1 fruit fly cellular context compared by ENCODE assay signal in the genomic region with DNA sequence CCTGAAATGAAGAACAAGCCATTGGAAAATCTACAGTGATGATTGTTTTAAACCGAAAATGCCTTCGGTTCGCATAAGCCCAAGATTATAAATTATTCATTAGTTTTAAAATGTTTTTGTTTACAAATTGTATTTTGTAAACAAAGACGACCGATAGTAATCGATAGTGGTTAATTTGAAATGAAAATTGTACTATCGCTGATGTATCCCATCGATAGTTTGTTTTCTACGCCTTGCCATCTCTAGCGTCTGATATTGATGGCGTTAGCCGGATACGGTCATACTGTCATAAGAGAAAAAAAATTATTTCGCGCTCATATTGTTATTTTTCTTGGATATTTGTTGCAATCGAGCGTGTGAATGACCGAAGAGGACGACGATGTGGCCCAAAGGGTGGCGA.
TF ChIP-seq lines count a peak whose summit lies in the region.

SMC1 (plus strand) TSS at position 247 of the 400 bp plus-strand sequence.

TF ChIP-seq in whole organism, embryonic, 481 proteins besides CTCF, POLR2A, EP300 and RAD21 (continued from another document and continues in another):
- TF ChIP-seq esg (GFP tag; conservative IDR thresholded peaks at IDR 0.05; lab: Robert Waterston, UW), result no peak
- peak; percentile 68 for TF ChIP-seq mam (GFP tag; optimal IDR thresholded peaks at IDR 0.05; lab: Kevin White, UChicago)
- no peak for TF ChIP-seq trh (GFP tag; optimal IDR thresholded peaks at IDR 0.05; lab: Kevin White, UChicago)
- TF ChIP-seq CG7745 (tag; optimal IDR thresholded peaks at IDR 0.05; lab: Kevin White, UChicago), result no peak
- no peak for TF ChIP-seq CG11085 (GFP tag; IDR thresholded peaks at IDR 0.05; lab: Robert Waterston, UW)
- no peak for TF ChIP-seq gsb-n (tag; optimal IDR thresholded peaks at IDR 0.05; lab: Kevin White, UChicago)
- no peak for TF ChIP-seq nau (GFP tag; optimal IDR thresholded peaks at IDR 0.05; lab: Kevin White, UChicago)
- no peak for TF ChIP-seq CG10366 (GFP tag; IDR thresholded peaks at IDR 0.05; lab: Robert Waterston, UW)
- no peak for TF ChIP-seq usp (GFP tag; optimal IDR thresholded peaks at IDR 0.05; lab: Kevin White, UChicago)
- TF ChIP-seq Ptx1 (GFP tag; IDR thresholded peaks at IDR 0.05; lab: Robert Waterston, UW), result no peak
- peak; percentile 38; the same call in 2 of the 3 replicates for TF ChIP-seq dysf (GFP tag; IDR thresholded peaks at IDR 0.05; lab: Robert Waterston, UW)
- peak; percentile 100 for TF ChIP-seq inv (GFP tag; IDR thresholded peaks at IDR 0.05; lab: Robert Waterston, UW; ENCODE audit: partially characterized antibody)
- TF ChIP-seq BtbVII (GFP tag; optimal IDR thresholded peaks at IDR 0.05; lab: Kevin White, UChicago), result no peak
- no peak for TF ChIP-seq repo (GFP tag; optimal IDR thresholded peaks at IDR 0.05; lab: Kevin White, UChicago)
- peak; percentile 99 for TF ChIP-seq ato (GFP tag; IDR thresholded peaks at IDR 0.05; lab: Robert Waterston, UW; ENCODE audit: partially characterized antibody)
- no peak for TF ChIP-seq Blimp-1 (GFP tag; optimal IDR thresholded peaks at IDR 0.05; lab: Kevin White, UChicago)
- TF ChIP-seq Dref (GFP tag; IDR thresholded peaks at IDR 0.05; lab: Robert Waterston, UW), result peak; percentile 96
- 0 out of 3 replicates have a peak, but pooled peaks have one; percentile 28 for TF ChIP-seq C15 (GFP tag; IDR thresholded peaks at IDR 0.05; lab: Robert Waterston, UW)
- TF ChIP-seq CG1603 (tag; optimal IDR thresholded peaks at IDR 0.05; lab: Kevin White, UChicago), result peak; percentile 81
- TF ChIP-seq CG4282 (GFP tag; optimal IDR thresholded peaks at IDR 0.05; lab: Kevin White, UChicago), result no peak
- TF ChIP-seq Sox100B (GFP tag; optimal IDR thresholded peaks at IDR 0.05; lab: Kevin White, UChicago), result no peak
- TF ChIP-seq E2f1 (GFP tag; IDR thresholded peaks at IDR 0.05; lab: Robert Waterston, UW), result peak; percentile 37; the same call in 1 of the 2 replicates
- peak; percentile 99 for TF ChIP-seq CG7963 (GFP tag; IDR thresholded peaks at IDR 0.05; lab: Robert Waterston, UW; ENCODE audit: partially characterized antibody)
- TF ChIP-seq nmo (GFP tag; optimal IDR thresholded peaks at IDR 0.05; lab: Kevin White, UChicago), result no peak
- no peak for TF ChIP-seq CG11696 (GFP tag; IDR thresholded peaks at IDR 0.05; lab: Robert Waterston, UW)
- peak; percentile 99 for TF ChIP-seq vnd (GFP tag; IDR thresholded peaks at IDR 0.05; lab: Robert Waterston, UW; ENCODE audit: partially characterized antibody)
- TF ChIP-seq Nf-YB (GFP tag; optimal IDR thresholded peaks at IDR 0.05; lab: Kevin White, UChicago), result no peak
- TF ChIP-seq CG16813 (GFP tag; IDR thresholded peaks at IDR 0.05; lab: Robert Waterston, UW; ENCODE audit: partially characterized antibody), result peak; percentile 100
- TF ChIP-seq CG4820 (GFP tag; optimal IDR thresholded peaks at IDR 0.05; lab: Kevin White, UChicago), result no peak
- peak; percentile 41 for TF ChIP-seq dm (GFP tag; optimal IDR thresholded peaks at IDR 0.05; lab: Kevin White, UChicago)
- peak; percentile 41; the same call in 1 of the 3 replicates for TF ChIP-seq CG2199 (GFP tag; IDR thresholded peaks at IDR 0.05; lab: Robert Waterston, UW)
- TF ChIP-seq zen2 (GFP tag; IDR thresholded peaks at IDR 0.05; lab: Robert Waterston, UW; ENCODE audit: partially characterized antibody), result peak; percentile 99
- no peak for TF ChIP-seq CG15514 (GFP tag; optimal IDR thresholded peaks at IDR 0.05; lab: Kevin White, UChicago)
- TF ChIP-seq Meics (GFP tag; optimal IDR thresholded peaks at IDR 0.05; lab: Kevin White, UChicago), result peak; percentile 29
- peak; percentile 51 for TF ChIP-seq Fer1 (GFP tag; optimal IDR thresholded peaks at IDR 0.05; lab: Kevin White, UChicago)
- peak; percentile 13 for TF ChIP-seq luna (GFP tag; optimal IDR thresholded peaks at IDR 0.05; lab: Kevin White, UChicago)
- no peak for TF ChIP-seq zfh1 (GFP tag; IDR thresholded peaks at IDR 0.05; lab: Robert Waterston, UW)
- peak; percentile 79 for TF ChIP-seq CG2116 (GFP tag; optimal IDR thresholded peaks at IDR 0.05; lab: Kevin White, UChicago)
- no peak for TF ChIP-seq da (GFP tag; optimal IDR thresholded peaks at IDR 0.05; lab: Kevin White, UChicago)
- no peak for TF ChIP-seq Vsx1 (GFP tag; optimal IDR thresholded peaks at IDR 0.05; lab: Kevin White, UChicago)
- TF ChIP-seq sens-2 (GFP tag; IDR thresholded peaks at IDR 0.05; lab: Robert Waterston, UW), result no peak
- peak; percentile 21 for TF ChIP-seq Sry-β (GFP tag; optimal IDR thresholded peaks at IDR 0.05; lab: Kevin White, UChicago)
- no peak for TF ChIP-seq lov (optimal IDR thresholded peaks at IDR 0.05; lab: Kevin White, UChicago)
- no peak for TF ChIP-seq lov (GFP tag; IDR thresholded peaks at IDR 0.05; lab: Robert Waterston, UW)
- TF ChIP-seq psq (GFP tag; optimal IDR thresholded peaks at IDR 0.05; lab: Kevin White, UChicago), result no peak
- no peak for TF ChIP-seq emc (GFP tag; optimal IDR thresholded peaks at IDR 0.05; lab: Kevin White, UChicago)
- no peak for TF ChIP-seq CG31365 (tag; optimal IDR thresholded peaks at IDR 0.05; lab: Kevin White, UChicago)
- peak; percentile 38 for TF ChIP-seq her (GFP tag; optimal IDR thresholded peaks at IDR 0.05; lab: Kevin White, UChicago)
- peak; percentile 90 for TF ChIP-seq YL-1 (GFP tag; optimal IDR thresholded peaks at IDR 0.05; lab: Kevin White, UChicago)
- TF ChIP-seq CG7357 (GFP tag; IDR thresholded peaks at IDR 0.05; lab: Robert Waterston, UW), result no peak
- TF ChIP-seq gsb (GFP tag; IDR thresholded peaks at IDR 0.05; lab: Robert Waterston, UW), result no peak
- TF ChIP-seq bab2 (GFP tag; optimal IDR thresholded peaks at IDR 0.05; lab: Kevin White, UChicago), result no peak
- TF ChIP-seq Hr51 (GFP tag; optimal IDR thresholded peaks at IDR 0.05; lab: Kevin White, UChicago), result no peak
- peak; percentile 30 for TF ChIP-seq CG12744 (GFP tag; optimal IDR thresholded peaks at IDR 0.05; lab: Kevin White, UChicago)
- TF ChIP-seq zen (tag; optimal IDR thresholded peaks at IDR 0.05; lab: Kevin White, UChicago), result peak; percentile 44
- no peak for TF ChIP-seq hkb (optimal IDR thresholded peaks at IDR 0.05; lab: Kevin White, UChicago)
- TF ChIP-seq hkb (GFP tag; IDR thresholded peaks at IDR 0.05; lab: Robert Waterston, UW), result no peak
- TF ChIP-seq bigmax (GFP tag; optimal IDR thresholded peaks at IDR 0.05; lab: Kevin White, UChicago), result peak; percentile 19
- TF ChIP-seq fd96Cb (tag; optimal IDR thresholded peaks at IDR 0.05; lab: Kevin White, UChicago), result no peak
- peak; percentile 25 for TF ChIP-seq CG1647 (GFP tag; optimal IDR thresholded peaks at IDR 0.05; lab: Kevin White, UChicago)
- TF ChIP-seq CG15696 (tag; optimal IDR thresholded peaks at IDR 0.05; lab: Kevin White, UChicago), result peak; percentile 23
- TF ChIP-seq scrt (GFP tag; optimal IDR thresholded peaks at IDR 0.05; lab: Kevin White, UChicago), result no peak
- peak; percentile 51 for TF ChIP-seq Dad (GFP tag; optimal IDR thresholded peaks at IDR 0.05; lab: Kevin White, UChicago)
- peak; percentile 20 for TF ChIP-seq D19A (tag; optimal IDR thresholded peaks at IDR 0.05; lab: Kevin White, UChicago)
- TF ChIP-seq CG2129 (GFP tag; IDR thresholded peaks at IDR 0.05; lab: Robert Waterston, UW; ENCODE audit: partially characterized antibody), result peak; percentile 98
- TF ChIP-seq CG7987 (GFP tag; optimal IDR thresholded peaks at IDR 0.05; lab: Kevin White, UChicago), result peak; percentile 0
- peak; percentile 99 for TF ChIP-seq nerfin-2 (GFP tag; IDR thresholded peaks at IDR 0.05; lab: Robert Waterston, UW; ENCODE audit: partially characterized antibody)
- no peak for TF ChIP-seq z (GFP tag; IDR thresholded peaks at IDR 0.05; lab: Robert Waterston, UW)
- peak; percentile 90 for TF ChIP-seq Med (GFP tag; lab: Kevin White, UChicago)
- no peak for TF ChIP-seq cad (GFP tag; optimal IDR thresholded peaks at IDR 0.05; lab: Kevin White, UChicago)
- TF ChIP-seq CG34224 (GFP tag; IDR thresholded peaks at IDR 0.05; lab: Robert Waterston, UW; ENCODE audit: partially characterized antibody), result peak; percentile 100
- no peak for TF ChIP-seq CG4730 (GFP tag; IDR thresholded peaks at IDR 0.05; lab: Robert Waterston, UW)
- TF ChIP-seq stwl (tag; optimal IDR thresholded peaks at IDR 0.05; lab: Kevin White, UChicago), result peak; percentile 79
- TF ChIP-seq Side (GFP tag; optimal IDR thresholded peaks at IDR 0.05; lab: Kevin White, UChicago), result no peak
- no peak for TF ChIP-seq pros (GFP tag; optimal IDR thresholded peaks at IDR 0.05; lab: Kevin White, UChicago)
- no peak; the same call in 2 of the 3 replicates for TF ChIP-seq Mrtf (GFP tag; IDR thresholded peaks at IDR 0.05; lab: Robert Waterston, UW)
- TF ChIP-seq Bdp1 (GFP tag; optimal IDR thresholded peaks at IDR 0.05; lab: Kevin White, UChicago), result no peak
- TF ChIP-seq HmgD (GFP tag; optimal IDR thresholded peaks at IDR 0.05; lab: Kevin White, UChicago), result peak; percentile 76
- TF ChIP-seq disco-r (GFP tag; optimal IDR thresholded peaks at IDR 0.05; lab: Kevin White, UChicago), result no peak
- no peak for TF ChIP-seq CG16815 (GFP tag; optimal IDR thresholded peaks at IDR 0.05; lab: Kevin White, UChicago)
- TF ChIP-seq Dll (GFP tag; IDR thresholded peaks at IDR 0.05; lab: Robert Waterston, UW; ENCODE audit: partially characterized antibody), result peak; percentile 98
- no peak for TF ChIP-seq tup (GFP tag; optimal IDR thresholded peaks at IDR 0.05; lab: Kevin White, UChicago)
- TF ChIP-seq CG17385 (GFP tag; optimal IDR thresholded peaks at IDR 0.05; lab: Kevin White, UChicago), result no peak
- peak; percentile 6 for TF ChIP-seq sima (GFP tag; optimal IDR thresholded peaks at IDR 0.05; lab: Kevin White, UChicago)
- TF ChIP-seq ftz-f1 (GFP tag; optimal IDR thresholded peaks at IDR 0.05; lab: Kevin White, UChicago), result peak; percentile 12
- TF ChIP-seq CG3281 (GFP tag; optimal IDR thresholded peaks at IDR 0.05; lab: Kevin White, UChicago), result no peak
- no peak for TF ChIP-seq CG14441 (GFP tag; IDR thresholded peaks at IDR 0.05; lab: Robert Waterston, UW)
- no peak for TF ChIP-seq CG11093 (GFP tag; IDR thresholded peaks at IDR 0.05; lab: Robert Waterston, UW)
- TF ChIP-seq ttk (GFP tag; IDR thresholded peaks at IDR 0.05; lab: Robert Waterston, UW), result no peak
- TF ChIP-seq CG17186 (GFP tag; optimal IDR thresholded peaks at IDR 0.05; lab: Kevin White, UChicago), result peak; percentile 47
- peak; percentile 1 for TF ChIP-seq maf-S (GFP tag; optimal IDR thresholded peaks at IDR 0.05; lab: Kevin White, UChicago)
- peak; percentile 15 for TF ChIP-seq CG18262 (tag; optimal IDR thresholded peaks at IDR 0.05; lab: Kevin White, UChicago)
- peak; percentile 86 for TF ChIP-seq sqz (GFP tag; optimal IDR thresholded peaks at IDR 0.05; lab: Kevin White, UChicago)
- TF ChIP-seq ATbp (GFP tag; optimal IDR thresholded peaks at IDR 0.05; lab: Kevin White, UChicago), result no peak
- no peak for TF ChIP-seq CG3726 (GFP tag; IDR thresholded peaks at IDR 0.05; lab: Robert Waterston, UW)
- peak; percentile 99 for TF ChIP-seq sna (GFP tag; IDR thresholded peaks at IDR 0.05; lab: Robert Waterston, UW; ENCODE audit: partially characterized antibody)
- no peak for TF ChIP-seq CG33557 (GFP tag; optimal IDR thresholded peaks at IDR 0.05; lab: Kevin White, UChicago)
- TF ChIP-seq Gug (GFP tag; IDR thresholded peaks at IDR 0.05; lab: Robert Waterston, UW), result peak; percentile 40; the same call in 1 of the 4 replicates
- TF ChIP-seq ab (GFP tag; optimal IDR thresholded peaks at IDR 0.05; lab: Kevin White, UChicago), result no peak
- no peak for TF ChIP-seq fu2 (GFP tag; optimal IDR thresholded peaks at IDR 0.05; lab: Kevin White, UChicago)
- peak; percentile 31 for TF ChIP-seq CG4424 (GFP tag; optimal IDR thresholded peaks at IDR 0.05; lab: Kevin White, UChicago)
- TF ChIP-seq CG15073 (GFP tag; optimal IDR thresholded peaks at IDR 0.05; lab: Kevin White, UChicago), result no peak
- TF ChIP-seq CG10565 (GFP tag; optimal IDR thresholded peaks at IDR 0.05; lab: Kevin White, UChicago), result no peak
- peak; percentile 24 for TF ChIP-seq CrebB (tag; optimal IDR thresholded peaks at IDR 0.05; lab: Kevin White, UChicago)
- TF ChIP-seq wdn (GFP tag; IDR thresholded peaks at IDR 0.05; lab: Robert Waterston, UW), result no peak
- TF ChIP-seq gro (GFP tag; optimal IDR thresholded peaks at IDR 0.05; lab: Kevin White, UChicago), result peak; percentile 85
- no peak for TF ChIP-seq CG15479 (GFP tag; optimal IDR thresholded peaks at IDR 0.05; lab: Kevin White, UChicago)
- TF ChIP-seq ssp (GFP tag; IDR thresholded peaks at IDR 0.05; lab: Robert Waterston, UW), result no peak
- no peak for TF ChIP-seq klu (GFP tag; IDR thresholded peaks at IDR 0.05; lab: Robert Waterston, UW)
- no peak for TF ChIP-seq CG9215 (GFP tag; IDR thresholded peaks at IDR 0.05; lab: Robert Waterston, UW)
- TF ChIP-seq HmgZ (tag; optimal IDR thresholded peaks at IDR 0.05; lab: Kevin White, UChicago), result peak; percentile 72
- peak; percentile 35 for TF ChIP-seq Ets65A (GFP tag; lab: Kevin White, UChicago)
- TF ChIP-seq onecut (GFP tag; IDR thresholded peaks at IDR 0.05; lab: Robert Waterston, UW), result peak; percentile 53
- no peak for TF ChIP-seq CG1024 (GFP tag; IDR thresholded peaks at IDR 0.05; lab: Robert Waterston, UW)
- no peak for TF ChIP-seq CG9932 (GFP tag; IDR thresholded peaks at IDR 0.05; lab: Robert Waterston, UW)
- TF ChIP-seq lmd (GFP tag; IDR thresholded peaks at IDR 0.05; lab: Robert Waterston, UW), result no peak
- no peak for TF ChIP-seq btn (GFP tag; optimal IDR thresholded peaks at IDR 0.05; lab: Kevin White, UChicago)
- TF ChIP-seq CG34422 (GFP tag; IDR thresholded peaks at IDR 0.05; lab: Robert Waterston, UW), result no peak; the same call in 2 of the 3 replicates
- TF ChIP-seq Usf (GFP tag; optimal IDR thresholded peaks at IDR 0.05; lab: Kevin White, UChicago), result no peak
- peak; percentile 29 for TF ChIP-seq Hsf (GFP tag; optimal IDR thresholded peaks at IDR 0.05; lab: Kevin White, UChicago)
- no peak for TF ChIP-seq dimm (GFP tag; IDR thresholded peaks at IDR 0.05; lab: Robert Waterston, UW)
- peak; percentile 26 for TF ChIP-seq PHDP (tag; optimal IDR thresholded peaks at IDR 0.05; lab: Kevin White, UChicago)
- TF ChIP-seq CG17361 (GFP tag; IDR thresholded peaks at IDR 0.05; lab: Robert Waterston, UW), result 0 out of 3 replicates have a peak, but pooled peaks have one; percentile 19
- TF ChIP-seq pb (GFP tag; optimal IDR thresholded peaks at IDR 0.05; lab: Kevin White, UChicago), result no peak
- TF ChIP-seq Pdp1 (GFP tag; optimal IDR thresholded peaks at IDR 0.05; lab: Kevin White, UChicago), result peak in 1 of 2 experiments; percentile 23
- no peak for TF ChIP-seq Nf-YA (GFP tag; IDR thresholded peaks at IDR 0.05; lab: Robert Waterston, UW)
- no peak for TF ChIP-seq ap (GFP tag; IDR thresholded peaks at IDR 0.05; lab: Robert Waterston, UW)
- no peak for TF ChIP-seq Poxn (GFP tag; IDR thresholded peaks at IDR 0.05; lab: Robert Waterston, UW)
- TF ChIP-seq cato (GFP tag; optimal IDR thresholded peaks at IDR 0.05; lab: Kevin White, UChicago; ENCODE audit: borderline replicate concordance), result no peak
